Worm (Caenorhabditis elegans) whole organism, midembryonic: ENCODE data around the gene ZK829.7.

Source experiments
- T22C8.4 ChIP-seq: fragments of 200-800 bp; sonication (Bioruptor generic); IDR thresholded peaks from 2 replicates; pipeline ENCODE4 v1.3.6; 2022; ENCODE audit warnings: missing genetic modification characterization, missing compliant biosample characterization
- flt-1 ChIP-seq: fragments of 200-800 bp; sonication (Bioruptor generic); IDR thresholded peaks from 2 replicates; pipeline ENCODE4 v1.3.6; 2022; ENCODE audit warnings: missing genetic modification characterization, missing compliant biosample characterization
- klf-2 ChIP-seq: fragments of 200-800 bp; sonication (Bioruptor generic); conservative IDR thresholded peaks from 2 replicates; pipeline ENCODE4 v1.3.6; 2022; ENCODE audit warnings: missing genetic modification reagents, missing genetic modification characterization, missing compliant biosample characterization
- med-1 ChIP-seq: sonication (generic microtip); optimal IDR thresholded peaks from 2 replicates; lab custom pipeline; 2017; ENCODE audit warnings: missing genetic modification characterization, mild to moderate bottlenecking, missing compliant biosample characterization, antibody characterized with exemption, missing genetic modification reagents; ENCODE audit not compliant: insufficient read depth
- ref-1 ChIP-seq: fragments of 200-800 bp; sonication (Bioruptor generic); conservative IDR thresholded peaks from 2 replicates; pipeline ENCODE4 v1.3.6; 2022; ENCODE audit warnings: missing genetic modification reagents, missing genetic modification characterization, missing compliant biosample characterization
- tab-1 ChIP-seq: fragments of 200-800 bp; sonication (Bioruptor generic); IDR thresholded peaks from 2 replicates; pipeline ENCODE4 v1.3.6; 2022; ENCODE audit warnings: missing genetic modification characterization, missing compliant biosample characterization
- ztf-23 ChIP-seq: fragments of 200-800 bp; sonication (Bioruptor generic); IDR thresholded peaks from 2 replicates; pipeline ENCODE4 v1.3.6; 2022; ENCODE audit warnings: missing genetic modification reagents, missing genetic modification characterization, missing compliant biosample characterization
- ztf-29 ChIP-seq: fragments of 200-800 bp; sonication (Bioruptor generic); IDR thresholded peaks from 2 replicates; pipeline ENCODE4 v1.3.6; 2022; ENCODE audit warnings: missing genetic modification reagents, missing genetic modification characterization, missing compliant biosample characterization

DNA sequence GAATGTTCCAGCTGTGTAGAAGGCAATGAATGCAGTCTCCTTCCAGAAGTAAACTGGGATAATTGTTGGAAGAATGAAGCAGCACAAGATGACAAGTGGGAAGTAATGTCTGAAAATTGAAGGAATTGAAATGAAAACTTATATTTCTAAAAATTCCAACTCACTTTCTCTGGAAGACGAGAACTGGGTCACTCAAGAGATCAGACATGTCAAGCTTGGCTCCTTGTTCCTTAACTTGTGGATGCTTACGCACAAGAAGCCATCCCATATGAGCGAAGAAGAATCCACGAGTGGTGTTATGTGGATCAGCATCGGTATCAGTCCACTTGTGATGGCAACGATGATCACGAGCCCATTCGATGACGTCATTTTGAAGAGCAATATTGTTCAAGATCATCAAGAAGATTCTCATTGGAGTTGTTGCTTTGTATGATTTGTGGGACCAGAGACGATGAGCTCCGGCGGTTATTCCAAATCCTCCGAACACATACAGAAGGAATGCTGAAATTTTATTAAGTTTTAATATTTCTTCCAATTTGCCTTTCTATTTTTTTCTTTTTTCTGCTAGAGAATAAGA is 47.0 kb downstream of the ZK829.7 start:
- TF ChIP-seq klf-2 (GFP tag; lab: Robert Waterston, UW): no peak
- no peak for TF ChIP-seq ref-1 (GFP tag; lab: Robert Waterston, UW)
- no peak for TF ChIP-seq flt-1 (GFP tag; lab: Robert Waterston, UW)
- no peak for TF ChIP-seq ztf-29 (GFP tag; lab: Robert Waterston, UW)
- TF ChIP-seq tab-1: no peak
- no peak for TF ChIP-seq T22C8.4 (GFP tag; lab: Robert Waterston, UW)
- TF ChIP-seq ztf-23 (GFP tag; lab: Robert Waterston, UW): no peak
- TF ChIP-seq med-1 (GFP tag; lab: Kevin White, UChicago): no peak
